Worm (Caenorhabditis elegans): ENCODE results near the gene mrps-10.

- TF ChIP-seq gmeb-2 (tag; optimal IDR thresholded peaks at IDR 0.05), result no peak
- TF ChIP-seq zip-5 (tag; optimal IDR thresholded peaks at IDR 0.05), result no peak
- no peak for TF ChIP-seq sox-4 (tag; optimal IDR thresholded peaks at IDR 0.05)
- TF ChIP-seq nfya-1 (tag; optimal IDR thresholded peaks at IDR 0.05), result peak; percentile 28
- TF ChIP-seq hlh-15 (tag; optimal IDR thresholded peaks at IDR 0.05), result no peak
- TF ChIP-seq F13H6.1 (tag; optimal IDR thresholded peaks at IDR 0.05), result no peak
- no peak for TF ChIP-seq pros-1 (tag; optimal IDR thresholded peaks at IDR 0.05)
Measured at ce11 chrIII:12894207-12894606, 32.1 kb upstream of the mrps-10 start.
